Worm (Caenorhabditis elegans) whole organism, L2 larva: ENCODE measurements around the gene ttbk-2.1.

Experiments used
- ceh-82 ChIP-seq: fragments of 150-350 bp; optimal IDR thresholded peaks from 2 replicates; lab custom pipeline; 2014; ENCODE audit warnings: missing biosample characterization, missing genetic modification characterization
- nhr-11 ChIP-seq: fragments of 150-350 bp; optimal IDR thresholded peaks from 2 replicates; lab custom pipeline; 2014; ENCODE audit warnings: missing biosample characterization, missing genetic modification characterization
- unc-62 ChIP-seq: fragments of 150-350 bp; optimal IDR thresholded peaks from 2 replicates; lab custom pipeline; 2014; ENCODE audit warnings: missing biosample characterization, missing genetic modification reagents, missing genetic modification characterization

DNA sequence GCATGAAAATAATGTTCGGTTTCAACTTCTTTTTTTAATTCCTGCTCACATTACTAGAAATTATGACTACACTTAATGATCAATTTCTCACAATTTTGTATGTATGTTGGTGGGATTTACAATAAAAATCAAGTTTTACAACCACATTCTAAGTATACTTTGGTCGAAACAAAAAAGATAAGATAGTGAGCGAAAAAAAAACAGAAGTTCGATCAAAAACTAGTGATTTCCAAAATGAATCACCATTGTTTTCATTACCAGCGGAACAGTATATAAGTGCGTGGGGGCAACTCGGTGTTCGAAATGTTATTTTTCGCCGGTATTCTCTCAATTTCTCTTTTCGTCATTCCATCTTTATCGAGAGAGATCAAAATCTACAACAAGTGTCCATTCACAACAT is 28.0 kb upstream of the ttbk-2.1 start, which contains the start of gene thn-5:
- TF ChIP-seq nhr-11 (tag; lab: Kevin White, UChicago) = no peak
- no peak for TF ChIP-seq unc-62 (GFP tag; lab: Kevin White, UChicago)
- TF ChIP-seq ceh-82 = no peak
